Worm (Caenorhabditis elegans) whole organism, L4/young adult: ENCODE data around the gene bckd-1A.
A peak's percentile ranks its signal among the peaks of the same experiment; 100 is the strongest.

Experiments used
- W03F9.2 ChIP-seq: fragments of 150-350 bp; optimal IDR thresholded peaks from 2 replicates; lab custom pipeline; 2014; ENCODE audit warnings: missing biosample characterization, missing genetic modification characterization
- dao-5 ChIP-seq: sonication (generic microtip); optimal IDR thresholded peaks from 2 replicates; lab custom pipeline; 2016; ENCODE audit warnings: missing genotype, missing genetic modification characterization, moderate library complexity, missing compliant biosample characterization
- him-1 ChIP-seq: sonication (generic microtip); optimal IDR thresholded peaks from 2 replicates; lab custom pipeline; 2016; ENCODE audit warnings: missing genotype, missing genetic modification reagents, missing genetic modification characterization, missing compliant biosample characterization

Gene bckd-1A

ce11 chrIII:12951362-12952228, 20.7 kb downstream of the bckd-1A start, which contains the start of gene Y39E4A.1:
Gene Y39E4A.1 (plus strand): TSS chrIII:12951412.
- no peak for TF ChIP-seq W03F9.2 (tag; lab: Kevin White, UChicago)
- TF ChIP-seq dao-5 (tag; lab: Kevin White, UChicago), result no peak
- TF ChIP-seq him-1 (tag; lab: Kevin White, UChicago), result no peak

- no peak for TF ChIP-seq W03F9.2 (tag; lab: Kevin White, UChicago)
- TF ChIP-seq dao-5 (tag; lab: Kevin White, UChicago), result no peak
- no peak for TF ChIP-seq him-1 (tag; lab: Kevin White, UChicago)
Observed at ce11 chrIII:12945072-12945471, 27.2 kb downstream of the bckd-1A start.

- TF ChIP-seq dao-5 (tag; lab: Kevin White, UChicago), result no peak
- TF ChIP-seq W03F9.2 (tag; lab: Kevin White, UChicago), result no peak
- TF ChIP-seq him-1 (tag; lab: Kevin White, UChicago), result no peak
Observed at ce11 chrIII:12944064-12944463, 28.2 kb downstream of the bckd-1A start.

- TF ChIP-seq W03F9.2 (tag; lab: Kevin White, UChicago) (no peak), him-1 (tag; lab: Kevin White, UChicago) (no peak), dao-5 (tag; lab: Kevin White, UChicago) (no peak)
Observed at ce11 chrIII:12942307-12942706, 30.0 kb downstream of the bckd-1A start, which contains the start of gene unc-25. Gene unc-25 (plus strand): TSS chrIII:12942651.

ce11 chrIII:12934417-12934816, 37.9 kb downstream of the bckd-1A start, which contains the start of gene epg-3:
Gene epg-3 (plus strand): TSS chrIII:12934717.
- TF ChIP-seq W03F9.2 (tag; lab: Kevin White, UChicago), result no peak
- no peak for TF ChIP-seq dao-5 (tag; lab: Kevin White, UChicago)
- no peak for TF ChIP-seq him-1 (tag; lab: Kevin White, UChicago)

- TF ChIP-seq W03F9.2 (tag; lab: Kevin White, UChicago), result no peak
Observed at ce11 chrIII:12932776-12933175, 39.5 kb downstream of the bckd-1A start.

ce11 chrIII:12931786-12932427, 40.4 kb downstream of the bckd-1A start, which contains the start of gene rbm-7:
Gene rbm-7 (minus strand): TSS chrIII:12931867.
- TF ChIP-seq W03F9.2 (tag; lab: Kevin White, UChicago) (peak; percentile 65), him-1 (tag; lab: Kevin White, UChicago) (no peak), dao-5 (tag; lab: Kevin White, UChicago) (no peak)

ce11 chrIII:12931108-12931507, 41.2 kb downstream of the bckd-1A start:
- TF ChIP-seq W03F9.2 (tag; lab: Kevin White, UChicago) (no peak), dao-5 (tag; lab: Kevin White, UChicago) (no peak), him-1 (tag; lab: Kevin White, UChicago) (no peak)

- TF ChIP-seq W03F9.2 (tag; lab: Kevin White, UChicago) (no peak), dao-5 (tag; lab: Kevin White, UChicago) (no peak), him-1 (tag; lab: Kevin White, UChicago) (no peak)
Observed at ce11 chrIII:12929573-12929972, 42.7 kb downstream of the bckd-1A start, which contains the start of gene Y37D8A.19. Gene Y37D8A.19 (plus strand): TSS chrIII:12929873.

- TF ChIP-seq him-1 (tag; lab: Kevin White, UChicago), result no peak
- no peak for TF ChIP-seq W03F9.2 (tag; lab: Kevin White, UChicago)
- no peak for TF ChIP-seq dao-5 (tag; lab: Kevin White, UChicago)
Observed at ce11 chrIII:12925947-12926607, 46.2 kb downstream of the bckd-1A start, which contains the start of the genes npp-25 and mrps-10. Gene npp-25 (minus strand): TSS chrIII:12925997. Gene mrps-10 (plus strand): TSS chrIII:12926557.

- no peak for TF ChIP-seq W03F9.2 (tag; lab: Kevin White, UChicago)
Observed at ce11 chrIII:12920810-12921209, 51.5 kb downstream of the bckd-1A start.

ce11 chrIII:12919882-12920281, 52.4 kb downstream of the bckd-1A start:
- no peak for TF ChIP-seq him-1 (tag; lab: Kevin White, UChicago)
- TF ChIP-seq W03F9.2 (tag; lab: Kevin White, UChicago), result no peak
- no peak for TF ChIP-seq dao-5 (tag; lab: Kevin White, UChicago)

- TF ChIP-seq him-1 (tag; lab: Kevin White, UChicago) (no peak), W03F9.2 (tag; lab: Kevin White, UChicago) (no peak)
Observed at ce11 chrIII:12918575-12918974, 53.7 kb downstream of the bckd-1A start, which contains the start of gene Y37D8A.16. Gene Y37D8A.16 (minus strand): TSS chrIII:12918675.
